Fruit fly (Drosophila melanogaster) whole organism, prepupa: ENCODE measurements around the gene Dnali1.

Experiments
- CG10669 ChIP-seq: fragments of 200-800 bp; sonication (Bioruptor generic); optimal IDR thresholded peaks from 3 replicates; lab custom pipeline; 2018; ENCODE audit warnings: missing biosample characterization, mild to moderate bottlenecking, missing genetic modification characterization, moderate library complexity
- CG16779 ChIP-seq: fragments of 200-800 bp; sonication (Bioruptor generic); optimal IDR thresholded peaks from 3 replicates; lab custom pipeline; 2017; ENCODE audit warnings: missing biosample characterization, mild to moderate bottlenecking, missing genetic modification characterization
- CG7368 ChIP-seq: fragments of 200-800 bp; sonication (Bioruptor generic); optimal IDR thresholded peaks from 3 replicates; lab custom pipeline; 2016; ENCODE audit warnings: missing biosample characterization, missing genetic modification characterization
- Hr39 ChIP-seq: fragments of 200-800 bp; sonication (Bioruptor generic); optimal IDR thresholded peaks from 2 replicates; lab custom pipeline; 2016; ENCODE audit warnings: missing biosample characterization, missing genetic modification characterization
- Sox14 ChIP-seq: fragments of 200-800 bp; sonication (Bioruptor generic); optimal IDR thresholded peaks from 3 replicates; lab custom pipeline; 2016; ENCODE audit warnings: missing biosample characterization, missing genetic modification characterization
- dac ChIP-seq: fragments of 200-800 bp; sonication (Bioruptor generic); optimal IDR thresholded peaks from 2 replicates; lab custom pipeline; 2017; ENCODE audit warnings: missing biosample characterization, mild to moderate bottlenecking, missing genetic modification characterization
- svp ChIP-seq: fragments of 200-800 bp; sonication (Bioruptor generic); peaks from one replicate; lab custom pipeline; 2016; ENCODE audit warnings: missing biosample characterization, missing genetic modification characterization

dm6 chr3R:11865132-11865531 lies 28.0 kb downstream of the Dnali1 start:
- TF ChIP-seq CG10669 (GFP tag; lab: Kevin White, UChicago) = peak; percentile 35
- no peak for TF ChIP-seq Hr39 (GFP tag; lab: Kevin White, UChicago)
- no peak for TF ChIP-seq dac (GFP tag; lab: Kevin White, UChicago)
- no peak for TF ChIP-seq svp (GFP tag; lab: Kevin White, UChicago)
- TF ChIP-seq Sox14 (GFP tag; lab: Kevin White, UChicago) = no peak
- no peak for TF ChIP-seq CG7368 (GFP tag; lab: Kevin White, UChicago)
- TF ChIP-seq CG16779 = no peak
